Worm (Caenorhabditis elegans): ENCODE measurements around the gene golg-2.

DNA sequence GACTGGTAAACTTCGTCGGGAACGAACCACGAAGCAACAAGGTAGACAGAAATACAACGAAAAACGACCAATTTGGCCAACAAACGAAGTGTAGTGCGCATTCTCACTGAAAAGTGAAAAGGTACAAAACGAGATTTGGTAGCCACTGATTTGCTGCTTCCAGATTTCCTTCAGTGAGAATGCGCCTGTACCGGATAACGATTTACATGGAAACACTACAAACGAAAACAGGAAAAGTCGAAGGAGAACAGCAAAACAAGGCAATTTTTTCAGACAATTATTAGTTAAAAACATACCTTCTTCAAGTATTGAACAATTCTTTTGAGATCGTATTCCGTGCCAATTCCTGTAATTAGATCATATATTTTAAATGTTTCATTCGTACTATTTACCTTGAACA is 46.9 kb downstream of the golg-2 start, which contains the start of gene pigb-1:
- TF ChIP-seq W03F9.2 (tag; optimal IDR thresholded peaks at IDR 0.05) (no peak), dao-5 (tag; optimal IDR thresholded peaks at IDR 0.05) (no peak), him-1 (tag; optimal IDR thresholded peaks at IDR 0.05) (no peak)
